Worm (Caenorhabditis elegans) whole organism, L2 larva: ENCODE data around the gene F49E12.12.
A peak's percentile ranks its signal among the peaks of the same experiment; 100 is the strongest.

Experiments
- F13H6.1 ChIP-seq: sonication (generic microtip); optimal IDR thresholded peaks from 2 replicates; lab custom pipeline; 2016; ENCODE audit warnings: missing genetic modification characterization, missing compliant biosample characterization
- R02D3.7 ChIP-seq: fragments of 150-350 bp; optimal IDR thresholded peaks from 2 replicates; lab custom pipeline; 2014; ENCODE audit warnings: missing biosample characterization, missing genetic modification characterization
- alr-1 ChIP-seq: fragments of 150-350 bp; optimal IDR thresholded peaks from 2 replicates; lab custom pipeline; 2014; ENCODE audit warnings: missing biosample characterization, missing genetic modification characterization
- aly-2 ChIP-seq: fragments of 150-350 bp; optimal IDR thresholded peaks from 2 replicates; lab custom pipeline; 2014; ENCODE audit warnings: missing biosample characterization, missing genetic modification characterization
- ama-1 ChIP-seq: fragments of 150-350 bp; optimal IDR thresholded peaks from 2 replicates; lab custom pipeline; 2018; ENCODE audit warnings: inconsistent platforms
- ceh-16 ChIP-seq: fragments of 150-350 bp; optimal IDR thresholded peaks from 2 replicates; lab custom pipeline; 2014; ENCODE audit warnings: missing biosample characterization, missing genetic modification characterization
- dmd-4 ChIP-seq: sonication (generic microtip); optimal IDR thresholded peaks from 2 replicates; lab custom pipeline; 2017; ENCODE audit warnings: missing biosample characterization, missing genetic modification characterization
- egl-27 ChIP-seq: sonication (generic microtip); optimal IDR thresholded peaks from 3 replicates; lab custom pipeline; 2017; ENCODE audit warnings: missing biosample characterization, missing genetic modification reagents, missing genetic modification characterization
- elt-1 ChIP-seq: fragments of 150-350 bp; optimal IDR thresholded peaks from 2 replicates; lab custom pipeline; 2014; ENCODE audit warnings: missing biosample characterization, missing genetic modification characterization
- fos-1 ChIP-seq: fragments of 150-350 bp; optimal IDR thresholded peaks from 2 replicates; lab custom pipeline; 2014; ENCODE audit warnings: missing biosample characterization, missing genetic modification characterization
- lin-11 ChIP-seq: fragments of 150-350 bp; sonication (generic microtip); optimal IDR thresholded peaks from 2 replicates; lab custom pipeline; 2014; ENCODE audit warnings: missing biosample characterization, missing genetic modification characterization, inconsistent platforms, mixed read lengths
- lin-39 ChIP-seq: fragments of 150-350 bp; optimal IDR thresholded peaks from 2 replicates; lab custom pipeline; 2014; ENCODE audit warnings: missing biosample characterization, missing genetic modification reagents, missing genetic modification characterization
- lsy-2 ChIP-seq, 2 experiments: fragments of 150-350 bp in 1 of 2; sonication (generic microtip) in 1 of 2; optimal IDR thresholded peaks; 2 replicates each; lab custom pipeline; 2014 to 2017; ENCODE audit warnings: missing biosample characterization in 2 of 2, missing genetic modification characterization in 2 of 2
- mdl-1 ChIP-seq, 2 experiments: fragments of 150-350 bp in 1 of 2; sonication (generic microtip) in 1 of 2; optimal IDR thresholded peaks; 2 replicates each; lab custom pipeline; 2017; ENCODE audit warnings: missing biosample characterization in 2 of 2, missing genetic modification characterization in 2 of 2
- nhr-10 ChIP-seq: sonication (generic microtip); optimal IDR thresholded peaks from 2 replicates; lab custom pipeline; 2017; ENCODE audit warnings: missing biosample characterization, missing genetic modification characterization
- nhr-129 ChIP-seq: fragments of 150-350 bp; optimal IDR thresholded peaks from 2 replicates; lab custom pipeline; 2014; ENCODE audit warnings: missing biosample characterization, missing genetic modification characterization
- nhr-21 ChIP-seq: fragments of 150-350 bp; optimal IDR thresholded peaks from 2 replicates; lab custom pipeline; 2014; ENCODE audit warnings: missing biosample characterization, missing genetic modification characterization
- nhr-23 ChIP-seq: fragments of 150-350 bp; optimal IDR thresholded peaks from 2 replicates; lab custom pipeline; 2014; ENCODE audit warnings: missing biosample characterization, missing genetic modification reagents, missing genetic modification characterization
- nhr-237 ChIP-seq: fragments of 150-350 bp; optimal IDR thresholded peaks from 2 replicates; lab custom pipeline; 2014; ENCODE audit warnings: missing biosample characterization, missing genetic modification characterization
- nhr-6 ChIP-seq: fragments of 150-350 bp; optimal IDR thresholded peaks from 2 replicates; lab custom pipeline; 2014; ENCODE audit warnings: missing biosample characterization, missing genetic modification characterization
- nhr-77 ChIP-seq: fragments of 150-350 bp; optimal IDR thresholded peaks from 2 replicates; lab custom pipeline; 2014; ENCODE audit warnings: missing biosample characterization, missing genetic modification characterization
- peb-1 ChIP-seq: fragments of 150-350 bp; optimal IDR thresholded peaks from 2 replicates; lab custom pipeline; 2014; ENCODE audit warnings: missing biosample characterization, missing genetic modification characterization
- sem-4 ChIP-seq: fragments of 150-350 bp; optimal IDR thresholded peaks from 2 replicates; lab custom pipeline; 2014; ENCODE audit warnings: missing biosample characterization, missing genetic modification reagents, missing genetic modification characterization
- skn-1 ChIP-seq: sonication (generic microtip); optimal IDR thresholded peaks from 2 replicates; lab custom pipeline; 2017; ENCODE audit warnings: missing biosample characterization, missing genetic modification characterization
- sma-3 ChIP-seq: sonication (generic microtip); optimal IDR thresholded peaks from 2 replicates; lab custom pipeline; 2016; ENCODE audit warnings: missing genetic modification reagents, missing genetic modification characterization, missing compliant biosample characterization
- sma-9 ChIP-seq, 2 experiments: fragments of 150-350 bp in 1 of 2; sonication (generic microtip) in 1 of 2; optimal IDR thresholded peaks; 2 replicates each; lab custom pipeline; 2014 to 2016; ENCODE audit warnings: missing genetic modification characterization in 2 of 2, mild to moderate bottlenecking in 1 of 2, missing biosample characterization in 1 of 2, missing compliant biosample characterization in 1 of 2, missing genetic modification reagents in 1 of 2, moderate library complexity in 1 of 2
- snpc-4 ChIP-seq: fragments of 150-350 bp; optimal IDR thresholded peaks from 2 replicates; lab custom pipeline; 2014; ENCODE audit warnings: missing biosample characterization, missing genetic modification characterization
- unc-55 ChIP-seq: fragments of 150-350 bp; sonication (generic microtip); optimal IDR thresholded peaks from 3 replicates; lab custom pipeline; 2014; ENCODE audit warnings: missing biosample characterization, missing genetic modification reagents, missing genetic modification characterization
- ztf-1 ChIP-seq: fragments of 200-800 bp; sonication (Bioruptor generic); conservative IDR thresholded peaks from 2 replicates; pipeline ENCODE4 v1.3.6; 2022; ENCODE audit warnings: missing genetic modification characterization, missing compliant biosample characterization
- ztf-4 ChIP-seq: fragments of 150-350 bp; optimal IDR thresholded peaks from 2 replicates; lab custom pipeline; 2014; ENCODE audit warnings: missing biosample characterization, missing genetic modification characterization

Gene F49E12.12

ce11 chrII:8345613-8346012 is 35.7 kb upstream of the F49E12.12 start:
- TF ChIP-seq nhr-21 (tag; lab: Kevin White, UChicago) = peak; percentile 50
- no peak for TF ChIP-seq skn-1 (tag; lab: Kevin White, UChicago)
- TF ChIP-seq, all 48 proteins: peak for 1

ce11 chrII:8346384-8346783 is 34.9 kb upstream of the F49E12.12 start, which contains the start of gene eff-1:
eff-1 (plus strand) TSS chrII:8346684.
- no peak for TF ChIP-seq R02D3.7 (tag; lab: Kevin White, UChicago)
- TF ChIP-seq sem-4 = no peak
- TF ChIP-seq sma-9 (GFP tag; optimal IDR thresholded peaks at IDR 0.05; lab: Kevin White, UChicago) = no peak
- TF ChIP-seq sma-9 (tag; optimal IDR thresholded peaks at IDR 0.05; lab: Kevin White, UChicago) = no peak
- no peak for TF ChIP-seq aly-2 (tag; lab: Kevin White, UChicago)
- TF ChIP-seq ztf-4 (tag; lab: Kevin White, UChicago) = no peak
- no peak for TF ChIP-seq fos-1 (tag; lab: Kevin White, UChicago)
- TF ChIP-seq elt-1 (tag; lab: Kevin White, UChicago) = no peak
- no peak for TF ChIP-seq nhr-77 (tag; lab: Kevin White, UChicago)
- no peak for TF ChIP-seq mdl-1 (tag; optimal IDR thresholded peaks at IDR 0.05; lab: Kevin White, UChicago)
- no peak for TF ChIP-seq snpc-4

- no peak for TF ChIP-seq ztf-1 (GFP tag; lab: Robert Waterston, UW)
- TF ChIP-seq aly-2 (tag; lab: Kevin White, UChicago) = no peak
- TF ChIP-seq lin-11 (tag; lab: Kevin White, UChicago) = no peak
- no peak for TF ChIP-seq skn-1 (tag; lab: Kevin White, UChicago)
- TF ChIP-seq sma-3 (GFP tag; lab: Kevin White, UChicago) = no peak
These were observed 28.0 kb upstream of the F49E12.12 start for ce11 chrII:8353288-8353687.

DNA sequence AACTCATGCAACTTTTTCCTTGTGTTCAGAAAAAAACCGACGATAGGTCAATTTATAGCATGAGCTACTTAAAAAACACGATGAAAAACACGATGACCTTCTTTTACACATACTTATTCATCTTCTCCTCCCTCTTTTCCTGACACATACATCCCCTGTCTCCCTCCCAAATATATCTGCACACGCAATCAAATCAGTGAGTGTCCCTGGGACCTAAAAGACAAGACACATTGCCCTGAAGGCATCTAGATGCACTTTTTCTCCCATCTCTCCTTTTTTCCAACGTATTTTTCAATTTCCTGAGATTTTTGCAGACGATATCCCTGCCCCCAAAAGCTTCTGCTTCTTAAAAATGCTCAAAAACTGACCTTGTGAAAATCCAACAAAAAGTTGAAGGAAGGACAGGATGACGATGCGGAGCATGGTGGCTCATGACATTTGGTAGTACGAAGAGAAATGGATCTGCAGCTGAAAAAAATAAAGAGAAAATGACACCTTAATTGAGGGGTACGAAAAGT is 27.0 kb upstream of the F49E12.12 start, which contains the start of gene C26D10.6:
TSS of gene C26D10.6 (minus strand) at position 468 of the 518 bp plus-strand sequence.
- TF ChIP-seq nhr-237 (tag; lab: Kevin White, UChicago) (no peak), R02D3.7 (tag; lab: Kevin White, UChicago) (no peak), aly-2 (tag; lab: Kevin White, UChicago) (no peak), lin-39 (tag; lab: Kevin White, UChicago) (no peak), snpc-4 (no peak)

DNA sequence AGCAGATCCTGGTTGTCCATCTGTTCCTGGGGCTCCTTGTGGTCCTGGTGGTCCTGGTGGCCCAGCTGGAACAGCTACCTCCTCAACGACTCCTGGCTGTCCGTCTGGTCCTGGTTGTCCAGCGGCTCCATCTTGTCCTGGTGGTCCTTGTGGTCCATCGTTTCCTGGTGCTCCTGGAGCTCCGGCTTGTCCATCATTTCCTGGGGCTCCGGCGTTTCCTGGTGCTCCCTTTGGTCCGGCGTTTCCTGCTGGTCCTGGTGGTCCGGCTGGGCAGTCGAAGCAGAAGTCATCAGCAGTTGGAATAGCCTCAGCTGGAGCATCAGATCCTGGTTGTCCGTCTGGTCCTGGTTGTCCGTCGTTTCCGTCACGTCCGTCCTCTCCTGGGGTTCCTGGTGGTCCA is 22.8 kb upstream of the F49E12.12 start:
- TF ChIP-seq nhr-10 (no peak), nhr-77 (tag; lab: Kevin White, UChicago) (no peak), ztf-1 (GFP tag; lab: Robert Waterston, UW) (no peak), sem-4 (no peak), dmd-4 (tag; lab: Kevin White, UChicago) (no peak), elt-1 (tag; lab: Kevin White, UChicago) (no peak), nhr-129 (no peak), alr-1 (tag; lab: Kevin White, UChicago) (no peak), F13H6.1 (no peak), nhr-237 (tag; lab: Kevin White, UChicago) (no peak), lin-39 (tag; lab: Kevin White, UChicago) (no peak)

DNA sequence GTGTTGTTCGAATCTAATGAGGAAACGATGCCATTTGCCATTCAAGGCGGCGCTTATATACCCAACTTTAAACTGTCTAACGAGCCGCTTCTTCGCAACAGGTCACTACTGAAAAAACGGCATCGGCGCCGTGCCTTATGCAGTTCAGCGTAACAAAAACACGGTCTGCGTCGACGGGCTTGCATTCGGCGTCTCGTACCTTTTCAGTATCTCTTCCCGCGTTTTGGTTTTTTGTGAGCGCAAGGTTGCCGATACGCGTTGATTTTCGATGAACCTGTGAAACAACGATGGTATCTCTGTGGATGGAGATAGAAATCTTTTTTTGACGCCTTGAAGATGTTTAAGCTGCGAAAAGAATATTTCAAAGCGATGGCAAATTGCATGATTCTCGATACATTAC is 21.9 kb upstream of the F49E12.12 start, which contains the start of gene col-77:
TSS of gene col-77 (minus strand) at position 32 of the 400 bp plus-strand sequence.
- TF ChIP-seq egl-27 (tag; lab: Kevin White, UChicago) (no peak), nhr-6 (no peak), nhr-23 (tag; lab: Kevin White, UChicago) (no peak), nhr-237 (tag; lab: Kevin White, UChicago) (no peak), lsy-2 (tag; optimal IDR thresholded peaks at IDR 0.05; lab: Kevin White, UChicago) (no peak), ceh-16 (tag; lab: Kevin White, UChicago) (no peak), lin-11 (tag; lab: Kevin White, UChicago) (no peak), ama-1 (lab: Kevin White, UChicago) (no peak), sem-4 (no peak), lin-39 (tag; lab: Kevin White, UChicago) (no peak), unc-55 (no peak), peb-1 (tag; lab: Kevin White, UChicago) (no peak)
